Worm (Caenorhabditis elegans) whole organism, L1 larva: ENCODE data around the gene C53D6.11.

Experiments
- alr-1 ChIP-seq: fragments of 200-800 bp; sonication (Bioruptor generic); optimal IDR thresholded peaks from 2 replicates; lab custom pipeline; 2018; ENCODE audit warnings: borderline replicate concordance, mild to moderate bottlenecking, missing genetic modification characterization, missing compliant biosample characterization
- ama-1 ChIP-seq: fragments of 150-350 bp; optimal IDR thresholded peaks from 2 replicates; lab custom pipeline; 2014
- elt-3 ChIP-seq, 6 experiments: fragments of 150-350 bp in 1 of 6; sonication (generic microtip); optimal IDR thresholded peaks; 2 replicates each; lab custom pipeline; 2017 to 2018; ENCODE audit warnings: missing biosample characterization in 6 of 6, missing genetic modification characterization in 6 of 6, inconsistent platforms in 1 of 6
- ztf-4 ChIP-seq: fragments of 150-350 bp; optimal IDR thresholded peaks from 2 replicates; lab custom pipeline; 2014; ENCODE audit warnings: missing biosample characterization, missing genetic modification characterization

ce11 chrIV:8992786-8993185 lies 17.6 kb upstream of the C53D6.11 start, which contains the start of gene mltn-12:
- TF ChIP-seq elt-3 (tag; optimal IDR thresholded peaks at IDR 0.05; lab: Kevin White, UChicago) (no peak), alr-1 (tag; lab: Kevin White, UChicago) (no peak), ztf-4 (tag; lab: Kevin White, UChicago) (no peak), ama-1 (lab: Kevin White, UChicago) (no peak)
